Fruit fly (Drosophila melanogaster) whole organism, adult: Measurements from ENCODE around the gene TrxT.

Experiments
- CG11617 ChIP-seq: fragments of 200-800 bp; sonication (Bioruptor generic); optimal IDR thresholded peaks from 2 replicates; lab custom pipeline; 2017; ENCODE audit warnings: mild to moderate bottlenecking, missing biosample characterization, missing genetic modification reagents, missing genetic modification characterization
- CG12768 ChIP-seq: fragments of 200-800 bp; sonication (Bioruptor generic); optimal IDR thresholded peaks from 2 replicates; lab custom pipeline; 2017; ENCODE audit warnings: missing biosample characterization, missing genetic modification characterization, mild to moderate bottlenecking, moderate library complexity, missing genetic modification reagents
- CG1620 ChIP-seq: fragments of 200-800 bp; sonication (Bioruptor generic); optimal IDR thresholded peaks from 2 replicates; lab custom pipeline; 2016; ENCODE audit warnings: missing biosample characterization, missing genetic modification characterization
- CG5204 ChIP-seq: fragments of 200-800 bp; sonication (Bioruptor generic); optimal IDR thresholded peaks from 2 replicates; lab custom pipeline; 2016; ENCODE audit warnings: missing biosample characterization, missing genetic modification characterization
- CG7045 ChIP-seq: fragments of 200-800 bp; sonication (Bioruptor generic); optimal IDR thresholded peaks from 2 replicates; lab custom pipeline; 2017; ENCODE audit warnings: missing biosample characterization, mild to moderate bottlenecking, missing genetic modification characterization
- Clk ChIP-seq: fragments of 200-800 bp; sonication (Bioruptor generic); optimal IDR thresholded peaks from 2 replicates; lab custom pipeline; 2017; ENCODE audit warnings: missing biosample characterization, missing genetic modification characterization
- Mnt ChIP-seq: fragments of 200-800 bp; sonication (Bioruptor generic); optimal IDR thresholded peaks from 2 replicates; lab custom pipeline; 2016; ENCODE audit warnings: missing biosample characterization, mild to moderate bottlenecking, missing genetic modification characterization
- cic ChIP-seq: fragments of 200-800 bp; sonication (Bioruptor generic); optimal IDR thresholded peaks from 2 replicates; lab custom pipeline; 2017; ENCODE audit warnings: missing biosample characterization, mild to moderate bottlenecking, missing genetic modification characterization, moderate library complexity
- cnc ChIP-seq, 2 experiments: fragments of >200 bp; optimal IDR thresholded peaks; 2 replicates each; lab custom pipeline; 2017
- kay ChIP-seq: fragments of 200-800 bp; sonication (Bioruptor generic); peaks from one replicate; lab custom pipeline; 2016; ENCODE audit warnings: missing biosample characterization, missing genetic modification characterization, borderline replicate concordance
- ovo ChIP-seq: fragments of 200-800 bp; sonication (Bioruptor generic); optimal IDR thresholded peaks from 2 replicates; lab custom pipeline; 2016; ENCODE audit warnings: missing biosample characterization, missing genetic modification characterization
- pad ChIP-seq: fragments of 200-800 bp; sonication (Bioruptor generic); optimal IDR thresholded peaks from 3 replicates; lab custom pipeline; 2017; ENCODE audit warnings: missing biosample characterization, missing genetic modification characterization, mild to moderate bottlenecking, moderate library complexity, missing genetic modification reagents
- tj ChIP-seq: fragments of 200-800 bp; sonication (Bioruptor generic); optimal IDR thresholded peaks from 3 replicates; lab custom pipeline; 2017; ENCODE audit warnings: missing biosample characterization, mild to moderate bottlenecking, missing genetic modification characterization, moderate library complexity

dm6 chrX:5338435-5338834 lies 26.7 kb upstream of the TrxT start:
- TF ChIP-seq tj (GFP tag; lab: Kevin White, UChicago) (no peak), pad (no peak), CG11617 (GFP tag; lab: Kevin White, UChicago) (no peak), CG1620 (GFP tag; lab: Kevin White, UChicago) (no peak), cnc (optimal IDR thresholded peaks at IDR 0.05; lab: Kevin White, UChicago) (no peak), cic (no peak), Clk (no peak), kay (GFP tag; lab: Kevin White, UChicago) (no peak), Mnt (GFP tag; lab: Kevin White, UChicago) (no peak), CG12768 (GFP tag; lab: Kevin White, UChicago) (no peak), CG5204 (GFP tag; lab: Kevin White, UChicago) (no peak), CG7045 (GFP tag; lab: Kevin White, UChicago) (no peak), ovo (GFP tag; lab: Kevin White, UChicago) (no peak)
